Fruit fly (Drosophila melanogaster) whole organism, embryonic: ENCODE measurements around the gene CG11436.

Source experiments
- CG1529 ChIP-seq: fragments of 200-800 bp; sonication (Bioruptor generic); optimal IDR thresholded peaks from 3 replicates; lab custom pipeline; 2018; ENCODE audit warnings: missing biosample characterization, missing genetic modification characterization
- CG17385 ChIP-seq: fragments of 200-800 bp; sonication (Bioruptor generic); optimal IDR thresholded peaks from 3 replicates; lab custom pipeline; 2018; ENCODE audit warnings: missing biosample characterization, mild to moderate bottlenecking, missing genetic modification characterization
- CG17829 ChIP-seq: fragments of 200-800 bp; optimal IDR thresholded peaks from 2 replicates; lab custom pipeline; 2019; ENCODE audit warnings: missing biosample characterization, mild to moderate bottlenecking, missing genetic modification characterization, moderate library complexity
- CG2889 ChIP-seq: fragments of 200-800 bp; sonication (Bioruptor generic); IDR thresholded peaks from 3 replicates; pipeline ENCODE4 v1.3.6; 2022; ENCODE audit warnings: missing biosample characterization, missing genetic modification characterization
- CG3281 ChIP-seq: fragments of 200-800 bp; sonication (Bioruptor generic); optimal IDR thresholded peaks from 3 replicates; lab custom pipeline; 2017; ENCODE audit warnings: missing biosample characterization, mild to moderate bottlenecking, missing genetic modification characterization
- Drgx ChIP-seq: fragments of 200-800 bp; sonication (Bioruptor generic); IDR thresholded peaks from 2 replicates; pipeline ENCODE4 v1.3.6; 2022; ENCODE audit warnings: missing biosample characterization, missing genetic modification characterization
- Ets65A ChIP-seq: fragments of 200-800 bp; sonication (Bioruptor generic); peaks from one replicate; lab custom pipeline; 2016; ENCODE audit warnings: missing biosample characterization, missing genetic modification characterization
- Stat92E ChIP-seq, 3 experiments: fragments of >200 bp in 2 of 3; fragments of 200-800 bp in 1 of 3; sonication (Bioruptor generic) in 1 of 3; optimal IDR thresholded peaks; 2 replicates each; lab custom pipeline; 2017 to 2019; ENCODE audit warnings: missing biosample characterization in 3 of 3, missing genetic modification characterization in 3 of 3, mild to moderate bottlenecking in 1 of 3, moderate library complexity in 1 of 3
- psq ChIP-seq: fragments of 200-800 bp; sonication (Bioruptor generic); optimal IDR thresholded peaks from 2 replicates; lab custom pipeline; 2017; ENCODE audit warnings: missing biosample characterization, missing genetic modification characterization
- unc-4 ChIP-seq: fragments of 200-800 bp; sonication (Bioruptor generic); IDR thresholded peaks from 2 replicates; pipeline ENCODE4 v1.3.6; 2022; ENCODE audit warnings: missing biosample characterization, missing genetic modification characterization; ENCODE audit not compliant: partially characterized antibody

dm6 chrX:4534002-4534401 lies 17.7 kb downstream of the CG11436 start:
- TF ChIP-seq Drgx (GFP tag; lab: Robert Waterston, UW): no peak
- TF ChIP-seq unc-4 (GFP tag; lab: Robert Waterston, UW): 0 out of 2 replicates have a peak, but pooled peaks have one; percentile 29
- no peak for TF ChIP-seq CG1529 (GFP tag; lab: Kevin White, UChicago)
- no peak for TF ChIP-seq Ets65A (GFP tag; lab: Kevin White, UChicago)
- TF ChIP-seq CG2889 (GFP tag; lab: Robert Waterston, UW): no peak
- TF ChIP-seq CG17385: no peak
- no peak for TF ChIP-seq Stat92E (GFP tag; optimal IDR thresholded peaks at IDR 0.05; lab: Kevin White, UChicago)
- no peak for TF ChIP-seq CG17829 (tag; lab: Kevin White, UChicago)
- TF ChIP-seq psq (GFP tag; lab: Kevin White, UChicago): no peak
- no peak for TF ChIP-seq CG3281 (GFP tag; lab: Kevin White, UChicago)
